Fruit fly (Drosophila melanogaster) whole organism, wandering third instar larva: ENCODE data around the gene CG6149.

Source experiments
- Abd-B ChIP-seq: fragments of >200 bp; optimal IDR thresholded peaks from 2 replicates; lab custom pipeline; 2017; ENCODE audit warnings: missing biosample characterization, missing genetic modification characterization
- CG32264 ChIP-seq: fragments of 200-800 bp; sonication (Bioruptor generic); optimal IDR thresholded peaks from 2 replicates; lab custom pipeline; 2016; ENCODE audit warnings: missing biosample characterization, missing genetic modification characterization
- Dfd ChIP-seq: fragments of >200 bp; optimal IDR thresholded peaks from 2 replicates; lab custom pipeline; 2017; ENCODE audit warnings: missing biosample characterization, missing genetic modification characterization
- Mio ChIP-seq: sonication (Bioruptor generic); optimal IDR thresholded peaks from 2 replicates; lab custom pipeline; 2016; ENCODE audit warnings: missing biosample characterization, missing genetic modification characterization
- pan ChIP-seq: fragments of >200 bp; optimal IDR thresholded peaks from 2 replicates; lab custom pipeline; 2017
- psq ChIP-seq: fragments of 200-800 bp; sonication (Bioruptor generic); optimal IDR thresholded peaks from 3 replicates; lab custom pipeline; 2017; ENCODE audit warnings: missing biosample characterization, mild to moderate bottlenecking, missing genetic modification characterization, moderate library complexity
- rgr ChIP-seq: fragments of 200-800 bp; sonication (Bioruptor generic); optimal IDR thresholded peaks from 3 replicates; lab custom pipeline; 2016; ENCODE audit warnings: missing biosample characterization, mild to moderate bottlenecking, missing genetic modification characterization

DNA sequence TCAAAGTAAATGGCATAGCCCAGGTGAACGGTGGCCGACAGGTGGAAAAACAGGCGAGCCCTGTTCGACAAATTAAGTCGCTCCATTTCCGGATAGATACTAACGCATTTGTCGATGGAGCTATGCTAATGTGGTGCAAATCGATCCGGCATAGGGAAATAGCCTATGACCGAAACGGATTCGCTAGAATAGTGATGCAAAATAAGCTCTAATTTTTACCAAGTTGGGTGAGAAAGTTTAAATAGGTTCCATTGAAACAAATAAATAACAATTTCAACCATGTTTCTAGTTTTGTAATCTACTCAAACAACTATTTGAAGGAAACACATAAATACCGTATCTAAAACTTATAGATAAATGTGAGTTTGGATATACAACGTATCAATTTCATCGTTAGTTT is at the start of gene CG6149:
- TF ChIP-seq pan = no peak
- no peak for TF ChIP-seq Dfd (GFP tag; lab: Kevin White, UChicago)
- TF ChIP-seq CG32264 (GFP tag; lab: Kevin White, UChicago) = no peak
- no peak for TF ChIP-seq psq (GFP tag; lab: Kevin White, UChicago)
- no peak for TF ChIP-seq Abd-B (GFP tag; lab: Kevin White, UChicago)
- no peak for TF ChIP-seq Mio (GFP tag; lab: Kevin White, UChicago)
- TF ChIP-seq rgr (GFP tag; lab: Kevin White, UChicago) = no peak
